Worm (Caenorhabditis elegans): ENCODE results near the gene K04C2.2.

K04C2.2 gene

DNA sequence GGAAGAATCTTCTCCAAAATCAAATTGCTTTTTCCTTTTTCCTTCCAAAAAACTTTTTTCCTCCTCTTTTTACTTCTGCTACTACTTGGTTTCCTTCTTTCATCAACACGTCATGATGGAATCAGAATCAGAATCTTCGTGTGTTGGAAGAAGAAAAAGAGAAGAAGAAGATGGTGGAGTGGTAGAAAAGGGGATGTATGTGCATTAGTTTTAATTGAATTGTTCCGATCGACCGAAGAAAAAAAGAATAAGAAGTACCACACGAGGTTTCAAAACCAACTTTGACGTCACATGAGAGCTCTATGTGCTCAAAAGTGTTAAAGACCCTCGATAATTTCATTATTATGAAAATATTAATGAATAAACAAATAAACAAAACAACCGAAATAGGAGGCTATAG lies 25.3 kb downstream of the K04C2.2 start:
- TF ChIP-seq lsy-2 (tag; optimal IDR thresholded peaks at IDR 0.05) (peak in 1 of 2 experiments; percentile 2), mbf-1 (tag; optimal IDR thresholded peaks at IDR 0.05) (no peak)

DNA sequence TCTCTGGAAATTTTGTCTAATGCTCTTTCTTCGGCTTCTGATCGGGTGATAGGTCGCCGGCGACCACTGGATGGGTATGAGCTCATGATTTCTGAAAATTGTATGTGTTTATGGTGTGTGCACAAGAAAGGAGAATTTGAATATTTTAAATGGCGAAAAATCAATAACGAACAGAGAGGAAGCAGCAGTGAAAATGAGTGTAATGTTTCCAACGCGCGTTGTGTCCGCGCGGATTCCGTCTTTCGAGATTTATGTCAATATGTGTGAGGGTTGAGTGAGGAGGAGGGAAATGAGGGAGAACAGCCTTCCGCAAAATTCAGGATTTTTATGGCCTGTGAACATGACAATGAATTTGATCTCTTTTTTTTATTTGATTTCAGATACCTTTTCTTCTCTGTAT lies 39.2 kb downstream of the K04C2.2 start, which contains the start of gene flap-1:
TSS of gene flap-1 (minus strand) at position 101 of the 400 bp plus-strand sequence.
- no peak for TF ChIP-seq ztf-1 (GFP tag; conservative IDR thresholded peaks at IDR 0.05)

DNA sequence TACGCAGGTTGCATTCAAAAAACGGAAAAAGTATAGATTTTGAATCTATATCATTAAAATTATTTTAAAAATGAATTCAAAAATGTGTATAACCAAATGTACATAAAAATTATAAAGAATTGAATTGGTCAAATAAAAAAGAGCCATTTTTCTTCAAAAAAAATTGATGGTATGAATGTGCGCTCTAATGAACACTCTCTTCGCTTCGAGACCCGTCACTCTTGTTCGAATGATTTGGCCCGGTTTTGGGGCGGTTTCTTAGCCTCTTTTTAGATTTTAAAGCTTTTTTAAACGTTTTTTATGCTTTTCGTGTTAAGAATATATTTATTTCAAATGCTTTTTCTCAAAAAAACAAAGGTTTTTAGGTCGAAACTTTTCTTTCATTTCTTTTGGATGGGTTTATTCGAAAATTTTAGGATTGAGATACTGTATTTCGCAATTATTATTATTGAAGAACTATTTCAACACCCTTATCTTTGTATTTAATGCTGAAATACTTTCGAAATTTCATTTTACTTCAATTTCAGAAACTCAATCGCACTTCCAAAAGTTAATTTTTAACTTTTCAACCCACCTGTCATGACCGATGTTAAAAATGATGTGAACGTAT lies 40.1 kb downstream of the K04C2.2 start, which contains the start of gene inf-1:
TSS of gene inf-1 (plus strand) at position 577 of the 610 bp plus-strand sequence.
- TF ChIP-seq fos-1 (tag; optimal IDR thresholded peaks at IDR 0.05) (peak; percentile 24), nhr-6 (tag; optimal IDR thresholded peaks at IDR 0.05) (no peak), gmeb-1 (tag; optimal IDR thresholded peaks at IDR 0.05) (no peak), nhr-11 (tag; optimal IDR thresholded peaks at IDR 0.05) (no peak), sem-4 (tag; optimal IDR thresholded peaks at IDR 0.05) (peak; percentile 0), mab-5 (tag; optimal IDR thresholded peaks at IDR 0.05) (no peak), snpc-4 (tag; optimal IDR thresholded peaks at IDR 0.05) (no peak), nhr-237 (tag; optimal IDR thresholded peaks at IDR 0.05) (no peak), dmd-4 (tag; optimal IDR thresholded peaks at IDR 0.05) (no peak), aly-2 (tag; optimal IDR thresholded peaks at IDR 0.05) (no peak), nhr-129 (tag; optimal IDR thresholded peaks at IDR 0.05) (peak; percentile 52), ceh-82 (tag; optimal IDR thresholded peaks at IDR 0.05) (no peak), zag-1 (tag; optimal IDR thresholded peaks at IDR 0.05) (no peak), unc-62 (GFP tag; optimal IDR thresholded peaks at IDR 0.05) (no peak), crh-2 (tag; optimal IDR thresholded peaks at IDR 0.05) (peak; percentile 13), lin-39 (tag; optimal IDR thresholded peaks at IDR 0.05) (no peak), unc-55 (GFP tag; optimal IDR thresholded peaks at IDR 0.05) (peak; percentile 70), ztf-11 (tag; optimal IDR thresholded peaks at IDR 0.05) (no peak), nhr-21 (tag; optimal IDR thresholded peaks at IDR 0.05) (peak; percentile 0), lin-13 (GFP tag; optimal IDR thresholded peaks at IDR 0.05) (peak; percentile 29), C34F6.9 (tag; optimal IDR thresholded peaks at IDR 0.05) (peak; percentile 72), ztf-1 (GFP tag; conservative IDR thresholded peaks at IDR 0.05) (no peak), lsy-2 (tag; optimal IDR thresholded peaks at IDR 0.05) (peak; percentile 18 to 84)

DNA sequence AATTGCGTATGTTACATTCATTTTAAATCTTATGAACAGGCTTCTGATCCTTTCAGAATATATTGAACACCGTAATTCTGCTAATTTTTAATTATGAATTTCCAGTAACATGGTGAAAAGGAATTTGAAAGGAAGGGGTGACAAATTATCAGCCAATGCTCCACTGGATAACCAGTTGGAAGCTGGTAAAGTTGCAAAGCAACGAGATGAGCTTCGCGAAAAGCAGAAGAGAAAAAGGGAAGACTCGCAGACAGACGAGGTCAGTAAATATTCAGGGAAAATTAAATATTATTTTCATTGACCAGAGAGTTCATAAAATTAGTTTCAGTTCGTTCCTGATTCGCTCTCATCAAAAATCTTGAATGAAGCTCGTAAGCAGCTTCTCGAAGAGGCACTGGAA lies 42.3 kb downstream of the K04C2.2 start, which contains the start of gene byn-1:
TSS of gene byn-1 (plus strand) at position 106 of the 400 bp plus-strand sequence.
- TF ChIP-seq elt-1 (tag; optimal IDR thresholded peaks at IDR 0.05) (no peak), ceh-82 (tag; optimal IDR thresholded peaks at IDR 0.05) (no peak), mbf-1 (tag; optimal IDR thresholded peaks at IDR 0.05) (no peak), gmeb-1 (tag; optimal IDR thresholded peaks at IDR 0.05) (no peak), lsy-2 (tag; optimal IDR thresholded peaks at IDR 0.05) (no peak), ZK546.5 (tag; optimal IDR thresholded peaks at IDR 0.05) (no peak), nhr-77 (tag; optimal IDR thresholded peaks at IDR 0.05) (no peak), mab-5 (tag; optimal IDR thresholded peaks at IDR 0.05) (no peak), unc-55 (GFP tag; optimal IDR thresholded peaks at IDR 0.05) (no peak)

DNA sequence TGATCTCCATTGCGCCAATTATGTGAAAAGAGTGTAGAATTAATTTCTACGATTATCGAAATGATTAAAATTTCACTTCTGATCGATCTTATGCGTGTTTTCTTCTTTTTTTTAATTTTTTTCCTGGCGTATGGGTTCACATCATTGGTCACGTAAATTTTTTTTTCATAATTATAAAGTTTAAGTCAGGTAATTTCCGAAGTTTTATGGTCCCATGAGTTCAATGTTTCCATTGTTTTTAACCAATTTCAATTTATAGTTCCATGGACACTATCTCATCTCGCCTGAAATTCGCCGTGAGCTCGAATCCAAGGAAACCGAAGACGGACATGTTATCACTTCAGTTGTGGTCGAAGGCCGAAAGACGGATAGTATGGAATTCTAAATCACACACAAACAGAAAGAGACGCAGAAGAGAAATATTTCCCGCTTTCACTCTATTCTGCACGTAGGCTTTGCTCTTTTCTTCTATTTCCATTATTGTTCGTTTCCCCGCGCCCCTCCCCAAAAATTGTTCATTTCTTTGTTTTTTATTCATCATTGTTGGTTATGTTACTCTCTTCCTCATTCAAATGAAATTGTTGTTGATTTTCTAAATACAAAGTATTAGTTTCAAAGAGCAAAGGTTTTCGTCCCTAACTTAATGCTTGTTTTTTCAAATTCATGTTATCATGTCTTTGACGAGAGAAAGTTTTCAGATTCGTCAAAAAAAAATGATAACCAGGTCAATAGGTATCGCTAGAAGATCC lies 45.9 kb downstream of the K04C2.2 start, which contains the start of the genes F57B9.8 and coq-2:
TSS of gene F57B9.8 (minus strand) at position 51 of the 749 bp plus-strand sequence.
TSS of gene coq-2 (plus strand) at position 699 of the 749 bp plus-strand sequence.
- TF ChIP-seq C34F6.9 (tag; optimal IDR thresholded peaks at IDR 0.05) (peak; percentile 2), ZK546.5 (tag; optimal IDR thresholded peaks at IDR 0.05) (no peak), ztf-4 (tag; optimal IDR thresholded peaks at IDR 0.05) (no peak), mbf-1 (tag; optimal IDR thresholded peaks at IDR 0.05) (no peak)

DNA sequence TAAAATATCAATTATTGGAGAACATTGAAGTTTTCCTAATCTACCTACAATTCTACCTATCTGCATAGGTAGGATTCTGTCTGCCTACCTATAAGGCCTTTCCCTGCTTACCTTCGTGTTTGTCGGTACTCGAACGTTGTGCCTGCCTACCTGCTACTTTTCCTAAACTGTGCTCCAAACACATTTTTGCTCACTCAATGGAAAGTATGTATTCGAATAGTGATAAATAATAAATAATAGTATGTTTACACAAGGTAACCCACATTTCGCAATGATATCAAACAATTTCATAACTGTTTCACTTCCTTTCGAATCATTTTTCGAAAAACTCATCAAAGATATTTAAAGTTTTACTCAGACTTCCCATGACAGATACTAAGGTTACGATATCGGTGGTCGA lies 49.9 kb downstream of the K04C2.2 start, which contains the start of gene F57B9.3:
TSS of gene F57B9.3 (plus strand) at position 301 of the 400 bp plus-strand sequence.
- TF ChIP-seq gmeb-1 (tag; optimal IDR thresholded peaks at IDR 0.05) (no peak), ztf-1 (GFP tag; conservative IDR thresholded peaks at IDR 0.05) (no peak), mbf-1 (tag; optimal IDR thresholded peaks at IDR 0.05) (no peak), nhr-237 (tag; optimal IDR thresholded peaks at IDR 0.05) (no peak), skn-1 (tag; optimal IDR thresholded peaks at IDR 0.05) (no peak)

Data from whole organism, L2 larva.